Fruit fly (Drosophila melanogaster) whole organism, embryonic: ENCODE measurements around the gene CG31538.

Source experiments
- Aef1 ChIP-seq: fragments of 200-800 bp; sonication (Bioruptor generic); IDR thresholded peaks from 3 replicates; pipeline ENCODE4 v1.3.6; 2022; ENCODE audit warnings: missing biosample characterization, missing genetic modification characterization
- B-H1 ChIP-seq: fragments of 200-800 bp; sonication (Bioruptor generic); IDR thresholded peaks from 3 replicates; pipeline ENCODE4 v1.3.6; 2022; ENCODE audit warnings: missing biosample characterization, missing genetic modification characterization
- CG10321 ChIP-seq: fragments of 200-800 bp; sonication (Bioruptor generic); IDR thresholded peaks from 2 replicates; pipeline ENCODE4 v1.3.6; 2022; ENCODE audit warnings: missing biosample characterization, missing genetic modification characterization
- CG10959 ChIP-seq: fragments of 200-800 bp; sonication (Bioruptor generic); IDR thresholded peaks from 2 replicates; pipeline ENCODE4 v1.3.6; 2022; ENCODE audit warnings: missing biosample characterization, missing genetic modification characterization
- CG11504 ChIP-seq: fragments of 200-800 bp; sonication (Bioruptor generic); optimal IDR thresholded peaks from 3 replicates; lab custom pipeline; 2019; ENCODE audit warnings: missing biosample characterization, mild to moderate bottlenecking, missing genetic modification characterization, moderate library complexity
- CG12942 ChIP-seq: fragments of 200-800 bp; sonication (Bioruptor generic); optimal IDR thresholded peaks from 3 replicates; lab custom pipeline; 2016; ENCODE audit warnings: missing biosample characterization, missing genetic modification characterization
- CG15011 ChIP-seq: fragments of 200-800 bp; sonication (Bioruptor generic); optimal IDR thresholded peaks from 3 replicates; lab custom pipeline; 2018; ENCODE audit warnings: missing biosample characterization, mild to moderate bottlenecking, missing genetic modification characterization
- CG15073 ChIP-seq: fragments of 200-800 bp; sonication (Bioruptor generic); optimal IDR thresholded peaks from 2 replicates; lab custom pipeline; 2016; ENCODE audit warnings: missing biosample characterization, missing genetic modification characterization
- CG17328 ChIP-seq: fragments of 200-800 bp; sonication (Bioruptor generic); IDR thresholded peaks from 2 replicates; pipeline ENCODE4 v1.3.6; 2022; ENCODE audit warnings: missing biosample characterization, missing genetic modification characterization
- CG17385 ChIP-seq: fragments of 200-800 bp; sonication (Bioruptor generic); optimal IDR thresholded peaks from 3 replicates; lab custom pipeline; 2018; ENCODE audit warnings: missing biosample characterization, mild to moderate bottlenecking, missing genetic modification characterization
- CG2202 ChIP-seq: fragments of 200-800 bp; sonication (Bioruptor generic); optimal IDR thresholded peaks from 2 replicates; lab custom pipeline; 2018; ENCODE audit warnings: missing biosample characterization, mild to moderate bottlenecking, missing genetic modification characterization
- CG3065 ChIP-seq: fragments of 200-800 bp; sonication (Bioruptor generic); optimal IDR thresholded peaks from 2 replicates; lab custom pipeline; 2016; ENCODE audit warnings: missing biosample characterization, missing genetic modification characterization
- CG43689 ChIP-seq: fragments of 200-800 bp; sonication (Bioruptor generic); IDR thresholded peaks from 2 replicates; pipeline ENCODE4 v1.3.6; 2022; ENCODE audit warnings: missing biosample characterization, missing genetic modification characterization
- CG7271 ChIP-seq: fragments of 200-800 bp; sonication (Bioruptor generic); optimal IDR thresholded peaks from 2 replicates; lab custom pipeline; 2018; ENCODE audit warnings: missing biosample characterization, mild to moderate bottlenecking, missing genetic modification characterization, moderate library complexity
- CG7839 ChIP-seq: fragments of 200-800 bp; sonication (Bioruptor generic); optimal IDR thresholded peaks from 3 replicates; lab custom pipeline; 2018; ENCODE audit warnings: missing biosample characterization, mild to moderate bottlenecking, missing genetic modification characterization, moderate library complexity
- CG7928 ChIP-seq: fragments of 200-800 bp; sonication (Bioruptor generic); optimal IDR thresholded peaks from 2 replicates; lab custom pipeline; 2017; ENCODE audit warnings: missing biosample characterization, mild to moderate bottlenecking, missing genetic modification characterization
- CG8765 ChIP-seq: fragments of 200-800 bp; sonication (Bioruptor generic); IDR thresholded peaks from 2 replicates; pipeline ENCODE4 v1.3.6; 2022; ENCODE audit warnings: missing biosample characterization, missing genetic modification characterization
- CG9215 ChIP-seq: fragments of 200-800 bp; sonication (Bioruptor generic); IDR thresholded peaks from 2 replicates; pipeline ENCODE4 v1.3.6; 2022; ENCODE audit warnings: missing biosample characterization, missing genetic modification characterization
- CG9609 ChIP-seq: fragments of 200-800 bp; sonication (Bioruptor generic); optimal IDR thresholded peaks from 3 replicates; lab custom pipeline; 2016; ENCODE audit warnings: missing biosample characterization, missing genetic modification characterization
- Camta ChIP-seq: fragments of 200-800 bp; sonication (Bioruptor generic); optimal IDR thresholded peaks from 2 replicates; lab custom pipeline; 2016; ENCODE audit warnings: missing biosample characterization, missing genetic modification characterization
- CkIIα-i1 ChIP-seq: fragments of 200-800 bp; sonication (Bioruptor generic); IDR thresholded peaks from 2 replicates; pipeline ENCODE4 v1.3.6; 2022; ENCODE audit warnings: missing biosample characterization, missing genetic modification characterization
- Ets97D ChIP-seq: fragments of 200-800 bp; sonication (Bioruptor generic); optimal IDR thresholded peaks from 3 replicates; lab custom pipeline; 2016; ENCODE audit warnings: missing biosample characterization, missing genetic modification characterization
- Med ChIP-seq: fragments of 200-800 bp; sonication (Bioruptor generic); peaks from one replicate; lab custom pipeline; 2016; ENCODE audit warnings: missing biosample characterization, missing genetic modification characterization, mild to moderate bottlenecking, inconsistent platforms, moderate library complexity
- Mrtf ChIP-seq: fragments of 200-800 bp; sonication (Bioruptor generic); IDR thresholded peaks from 3 replicates; pipeline ENCODE4 v1.3.6; 2022; ENCODE audit warnings: missing biosample characterization, missing genetic modification characterization
- NC2β ChIP-seq: fragments of 200-800 bp; sonication (Bioruptor generic); optimal IDR thresholded peaks from 2 replicates; lab custom pipeline; 2016; ENCODE audit warnings: missing biosample characterization, missing genetic modification characterization
- Ptx1 ChIP-seq: fragments of 200-800 bp; sonication (Bioruptor generic); IDR thresholded peaks from 2 replicates; pipeline ENCODE4 v1.3.6; 2022; ENCODE audit warnings: missing biosample characterization, missing genetic modification characterization
- Sin3A ChIP-seq: fragments of >200 bp; optimal IDR thresholded peaks from 2 replicates; lab custom pipeline; 2018
- Sox102F ChIP-seq: fragments of 200-800 bp; sonication (Bioruptor generic); optimal IDR thresholded peaks from 2 replicates; lab custom pipeline; 2018; ENCODE audit warnings: missing biosample characterization, mild to moderate bottlenecking, missing genetic modification characterization, moderate library complexity
- az2 ChIP-seq: fragments of 200-800 bp; sonication (Bioruptor generic); optimal IDR thresholded peaks from 3 replicates; lab custom pipeline; 2016; ENCODE audit warnings: missing biosample characterization, missing genetic modification characterization
- bcd ChIP-seq: fragments of 200-800 bp; sonication (Bioruptor generic); optimal IDR thresholded peaks from 2 replicates; lab custom pipeline; 2017; ENCODE audit warnings: missing biosample characterization, mild to moderate bottlenecking, missing genetic modification characterization
- btn ChIP-seq: fragments of 200-800 bp; sonication (Bioruptor generic); optimal IDR thresholded peaks from 2 replicates; lab custom pipeline; 2016; ENCODE audit warnings: missing biosample characterization, missing genetic modification characterization
- cad ChIP-seq: fragments of >200 bp; optimal IDR thresholded peaks from 2 replicates; lab custom pipeline; 2017; ENCODE audit warnings: missing biosample characterization, missing genetic modification characterization
- crol ChIP-seq: fragments of 200-800 bp; sonication (Bioruptor generic); IDR thresholded peaks from 2 replicates; pipeline ENCODE4 v1.3.6; 2022; ENCODE audit warnings: missing biosample characterization, missing genetic modification characterization
- crp ChIP-seq, 2 experiments: fragments of 200-800 bp; sonication (Bioruptor generic); optimal IDR thresholded peaks; 2 replicates in 1 of 2; 3 replicates in 1 of 2; lab custom pipeline; 2017; ENCODE audit warnings: missing biosample characterization in 2 of 2, missing genetic modification characterization in 2 of 2, mild to moderate bottlenecking in 1 of 2, moderate library complexity in 1 of 2
- dysf ChIP-seq: fragments of 200-800 bp; sonication (Bioruptor generic); IDR thresholded peaks from 3 replicates; pipeline ENCODE4 v1.3.6; 2022; ENCODE audit warnings: missing biosample characterization, missing genetic modification characterization
- fd102C ChIP-seq: fragments of 200-800 bp; sonication (Bioruptor generic); optimal IDR thresholded peaks from 2 replicates; lab custom pipeline; 2018; ENCODE audit warnings: missing biosample characterization, mild to moderate bottlenecking, missing genetic modification characterization, moderate library complexity
- grau ChIP-seq: fragments of 200-800 bp; optimal IDR thresholded peaks from 3 replicates; lab custom pipeline; 2019; ENCODE audit warnings: missing biosample characterization, mild to moderate bottlenecking, missing genetic modification characterization, moderate library complexity
- gro ChIP-seq: fragments of 200-800 bp; sonication (Bioruptor generic); optimal IDR thresholded peaks from 2 replicates; lab custom pipeline; 2016; ENCODE audit warnings: missing biosample characterization, missing genetic modification characterization
- hbn ChIP-seq: fragments of 200-800 bp; sonication (Bioruptor generic); IDR thresholded peaks from 2 replicates; pipeline ENCODE4 v1.3.6; 2022; ENCODE audit warnings: missing biosample characterization, missing genetic modification characterization; ENCODE audit not compliant: partially characterized antibody
- maf-S ChIP-seq: fragments of 200-800 bp; sonication (Bioruptor generic); optimal IDR thresholded peaks from 2 replicates; lab custom pipeline; 2016; ENCODE audit warnings: missing biosample characterization, missing genetic modification characterization
- nau ChIP-seq: fragments of 200-800 bp; sonication (Bioruptor generic); optimal IDR thresholded peaks from 3 replicates; lab custom pipeline; 2017; ENCODE audit warnings: missing biosample characterization, mild to moderate bottlenecking, missing genetic modification characterization, missing genetic modification reagents
- nom ChIP-seq: fragments of 200-800 bp; sonication (Bioruptor generic); optimal IDR thresholded peaks from 2 replicates; lab custom pipeline; 2017; ENCODE audit warnings: missing biosample characterization, missing genetic modification characterization, mild to moderate bottlenecking, moderate library complexity, missing genetic modification reagents
- sd ChIP-seq: fragments of 200-800 bp; sonication (Bioruptor generic); optimal IDR thresholded peaks from 3 replicates; lab custom pipeline; 2018; ENCODE audit warnings: missing biosample characterization, mild to moderate bottlenecking, missing genetic modification characterization, moderate library complexity
- sqz ChIP-seq: fragments of 200-800 bp; sonication (Bioruptor generic); optimal IDR thresholded peaks from 3 replicates; lab custom pipeline; 2018; ENCODE audit warnings: missing biosample characterization, mild to moderate bottlenecking, missing genetic modification characterization
- tll ChIP-seq, 2 experiments: fragments of 200-800 bp in 1 of 2; fragments of >200 bp in 1 of 2; sonication (Bioruptor generic) in 1 of 2; optimal IDR thresholded peaks; 2 replicates each; lab custom pipeline; 2017 to 2019; ENCODE audit warnings: missing biosample characterization in 2 of 2, missing genetic modification characterization in 2 of 2, mild to moderate bottlenecking in 1 of 2, moderate library complexity in 1 of 2

Gene CG31538

DNA sequence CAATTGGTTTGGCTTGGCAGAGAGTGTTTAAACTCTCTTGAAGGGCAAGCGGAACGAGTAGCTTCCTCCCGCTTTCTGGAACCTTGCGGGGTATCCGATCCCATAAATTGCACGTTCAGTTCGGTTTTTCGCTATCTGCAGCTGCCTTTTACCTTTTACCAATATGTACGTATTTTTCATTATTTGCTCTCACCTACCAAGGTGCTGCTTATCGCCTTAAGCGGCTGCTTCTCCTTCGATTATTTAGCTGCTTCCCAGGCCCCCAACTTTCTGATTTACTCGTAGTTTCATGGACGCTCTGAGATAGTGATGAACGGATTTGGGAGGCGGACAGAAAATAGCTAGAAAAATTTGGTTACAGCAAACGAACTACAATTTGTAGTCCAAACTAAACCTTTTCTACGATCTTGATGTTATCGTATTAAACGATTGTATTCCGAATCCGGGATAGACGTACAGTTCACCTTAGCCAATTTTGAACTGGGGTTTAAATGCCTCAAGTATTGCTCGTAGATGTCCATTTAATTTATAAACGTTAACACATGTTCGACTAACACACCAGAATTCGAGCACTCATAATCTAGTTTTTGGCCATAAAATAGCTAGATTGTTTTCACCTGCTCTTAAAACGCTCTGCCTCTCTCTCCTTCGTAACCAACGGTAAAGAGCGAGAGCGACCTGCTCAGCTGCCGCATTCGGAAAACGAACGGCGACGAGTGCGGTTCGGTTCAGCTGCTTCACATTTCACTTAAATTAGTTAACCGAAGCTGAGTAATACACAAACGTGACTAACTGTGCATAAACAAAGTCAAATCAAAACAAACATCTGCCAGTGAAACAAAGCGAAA is 13.2 kb downstream of the CG31538 start (continued):
- TF ChIP-seq Ptx1 (GFP tag; lab: Robert Waterston, UW) (no peak), CG12942 (GFP tag; lab: Kevin White, UChicago) (no peak), B-H1 (no peak), Med (peak; percentile 71), CkIIα-i1 (GFP tag; lab: Robert Waterston, UW) (no peak), fd102C (GFP tag; lab: Kevin White, UChicago) (no peak), CG7928 (GFP tag; lab: Kevin White, UChicago) (no peak), Camta (no peak), tll (GFP tag; optimal IDR thresholded peaks at IDR 0.05; lab: Kevin White, UChicago) (peak in 1 of 2 experiments; percentile 11), maf-S (peak; percentile 34), gro (GFP tag; lab: Kevin White, UChicago) (peak; percentile 46), grau (tag; lab: Kevin White, UChicago) (peak; percentile 67), bcd (no peak), CG10321 (GFP tag; lab: Robert Waterston, UW) (no peak), cad (GFP tag; lab: Kevin White, UChicago) (no peak), hbn (GFP tag; lab: Robert Waterston, UW) (no peak), CG15073 (GFP tag; lab: Kevin White, UChicago) (no peak), CG15011 (no peak), crp (GFP tag; optimal IDR thresholded peaks at IDR 0.05; lab: Kevin White, UChicago) (peak in 1 of 2 experiments; percentile 16), sd (no peak), CG9609 (GFP tag; lab: Kevin White, UChicago) (peak; percentile 14), CG7271 (tag; lab: Kevin White, UChicago) (no peak), Sin3A (lab: Kevin White, UChicago) (no peak), CG8765 (GFP tag; lab: Robert Waterston, UW) (no peak), Aef1 (GFP tag; lab: Robert Waterston, UW) (no peak), CG3065 (GFP tag; lab: Kevin White, UChicago) (no peak), Sox102F (GFP tag; lab: Kevin White, UChicago) (no peak), CG43689 (GFP tag; lab: Robert Waterston, UW) (no peak), CG17385 (peak; percentile 52), CG10959 (GFP tag; lab: Robert Waterston, UW) (no peak), nom (GFP tag; lab: Kevin White, UChicago) (peak; percentile 30), CG17328 (GFP tag; lab: Robert Waterston, UW) (no peak), sqz (no peak), CG11504 (peak; percentile 63), crol (no peak), az2 (GFP tag; lab: Kevin White, UChicago) (no peak), Mrtf (GFP tag; lab: Robert Waterston, UW) (0 out of 3 replicates have a peak, but pooled peaks have one; percentile 25), Ets97D (no peak), CG7839 (tag; lab: Kevin White, UChicago) (peak; percentile 52), CG2202 (tag; lab: Kevin White, UChicago) (no peak), nau (GFP tag; lab: Kevin White, UChicago) (peak; percentile 30), NC2β (GFP tag; lab: Kevin White, UChicago) (peak; percentile 31), dysf (GFP tag; lab: Robert Waterston, UW) (no peak), btn (no peak), CG9215 (GFP tag; lab: Robert Waterston, UW) (no peak)
- TF ChIP-seq, all 482 proteins: peak for 183
